Worm (Caenorhabditis elegans) whole organism, L3 larva: ENCODE measurements around the gene zmp-5.

ENCODE experiments used
- elt-1 ChIP-seq: fragments of 150-350 bp; optimal IDR thresholded peaks from 2 replicates; lab custom pipeline; 2014; ENCODE audit warnings: missing biosample characterization, missing genetic modification characterization
- fkh-10 ChIP-seq: sonication (generic microtip); optimal IDR thresholded peaks from 2 replicates; lab custom pipeline; 2017; ENCODE audit warnings: missing biosample characterization, missing genetic modification reagents, missing genetic modification characterization
- fos-1 ChIP-seq: fragments of 150-350 bp; optimal IDR thresholded peaks from 2 replicates; lab custom pipeline; 2014; ENCODE audit warnings: missing biosample characterization, missing genetic modification characterization
- lin-39 ChIP-seq: fragments of 150-350 bp; optimal IDR thresholded peaks from 2 replicates; lab custom pipeline; 2018; ENCODE audit warnings: missing biosample characterization, missing genetic modification reagents, missing genetic modification characterization
- mdl-1 ChIP-seq: fragments of 150-350 bp; optimal IDR thresholded peaks from 2 replicates; lab custom pipeline; 2014; ENCODE audit warnings: missing biosample characterization, missing genetic modification characterization
- mml-1 ChIP-seq: fragments of 150-350 bp; sonication (generic microtip); optimal IDR thresholded peaks from 3 replicates; lab custom pipeline; 2014; ENCODE audit warnings: missing biosample characterization, missing genetic modification characterization
- nhr-76 ChIP-seq: fragments of 150-350 bp; sonication (generic microtip); optimal IDR thresholded peaks from 5 replicates; lab custom pipeline; 2014; ENCODE audit warnings: missing biosample characterization, missing genetic modification characterization
- pha-4 ChIP-seq: fragments of 150-350 bp; optimal IDR thresholded peaks from 2 replicates; lab custom pipeline; 2014; ENCODE audit warnings: missing biosample characterization, missing genetic modification reagents, missing genetic modification characterization
- sea-2 ChIP-seq: fragments of 150-350 bp; sonication (generic microtip); optimal IDR thresholded peaks from 4 replicates; lab custom pipeline; 2014; ENCODE audit warnings: missing biosample characterization, missing genetic modification reagents, missing genetic modification characterization
- snpc-4 ChIP-seq: fragments of 150-350 bp; optimal IDR thresholded peaks from 2 replicates; lab custom pipeline; 2014; ENCODE audit warnings: missing biosample characterization, missing genetic modification characterization
- unc-62 ChIP-seq: fragments of 150-350 bp; sonication (generic microtip); optimal IDR thresholded peaks from 4 replicates; lab custom pipeline; 2014; ENCODE audit warnings: missing biosample characterization, missing genetic modification reagents, missing genetic modification characterization

DNA sequence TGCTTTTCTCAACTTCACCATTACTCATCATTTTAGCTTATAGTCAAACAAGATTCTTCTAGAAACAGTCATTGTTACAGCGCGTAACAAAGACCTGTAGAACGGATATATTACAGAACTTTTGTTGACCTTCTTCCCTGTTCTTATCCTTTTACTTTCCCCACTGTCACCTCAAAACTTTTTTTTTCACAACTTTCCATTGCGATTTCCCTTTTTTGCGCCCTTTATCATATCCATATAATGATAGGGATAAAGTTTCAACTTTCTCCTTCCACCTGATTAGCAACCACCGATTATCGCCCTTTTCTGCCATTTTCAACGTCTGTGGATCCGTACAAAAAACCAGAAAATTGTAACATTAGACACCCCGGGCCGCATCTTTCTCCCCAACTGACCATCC is 30.2 kb downstream of the zmp-5 start:
- TF ChIP-seq lin-39, result no peak
- TF ChIP-seq mdl-1 (tag; lab: Kevin White, UChicago), result no peak
- TF ChIP-seq fkh-10, result no peak
- no peak for TF ChIP-seq sea-2 (GFP tag; lab: Kevin White, UChicago)
- TF ChIP-seq unc-62 (GFP tag; lab: Kevin White, UChicago), result no peak
- TF ChIP-seq nhr-76 (tag; lab: Kevin White, UChicago), result no peak
- TF ChIP-seq fos-1 (tag; lab: Kevin White, UChicago), result no peak
- TF ChIP-seq mml-1 (tag; lab: Kevin White, UChicago), result no peak
- TF ChIP-seq elt-1 (tag; lab: Kevin White, UChicago), result no peak
- no peak for TF ChIP-seq snpc-4 (tag; lab: Kevin White, UChicago)
- TF ChIP-seq pha-4 (tag; lab: Kevin White, UChicago), result no peak
